Worm (Caenorhabditis elegans) whole organism, L1 larva: ENCODE data around the gene sqt-1.

Experiments used
- C16A3.4 ChIP-seq: fragments of 150-350 bp; optimal IDR thresholded peaks from 2 replicates; lab custom pipeline; 2014; ENCODE audit warnings: missing biosample characterization, missing genetic modification characterization
- C34B4.2 ChIP-seq: sonication (generic microtip); optimal IDR thresholded peaks from 2 replicates; lab custom pipeline; 2017; ENCODE audit warnings: mild to moderate bottlenecking, missing genetic modification characterization, missing compliant biosample characterization
- aha-1 ChIP-seq: fragments of 150-350 bp; optimal IDR thresholded peaks from 2 replicates; lab custom pipeline; 2014; ENCODE audit warnings: missing biosample characterization, missing genetic modification characterization
- alr-1 ChIP-seq: fragments of 200-800 bp; sonication (Bioruptor generic); optimal IDR thresholded peaks from 2 replicates; lab custom pipeline; 2018; ENCODE audit warnings: borderline replicate concordance, mild to moderate bottlenecking, missing genetic modification characterization, missing compliant biosample characterization
- aly-2 ChIP-seq: fragments of 150-350 bp; optimal IDR thresholded peaks from 2 replicates; lab custom pipeline; 2014; ENCODE audit warnings: missing biosample characterization, missing genetic modification characterization
- ceh-63 ChIP-seq: fragments of 200-800 bp; sonication (Bioruptor generic); optimal IDR thresholded peaks from 2 replicates; lab custom pipeline; 2018; ENCODE audit warnings: mild to moderate bottlenecking, missing genetic modification characterization, missing compliant biosample characterization
- ceh-82 ChIP-seq, 3 experiments: fragments of 150-350 bp in 1 of 3; sonication (generic microtip) in 2 of 3; optimal IDR thresholded peaks; 2 replicates each; lab custom pipeline; 2014 to 2017; ENCODE audit warnings: missing biosample characterization in 3 of 3, missing genetic modification characterization in 3 of 3
- ceh-88 ChIP-seq: fragments of 200-800 bp; sonication (Bioruptor generic); IDR thresholded peaks from 2 replicates; pipeline ENCODE4 v1.3.6; 2022; ENCODE audit warnings: missing genetic modification characterization, missing compliant biosample characterization
- ces-1 ChIP-seq: fragments of 150-350 bp; optimal IDR thresholded peaks from 2 replicates; lab custom pipeline; 2014; ENCODE audit warnings: missing biosample characterization, missing genetic modification reagents, missing genetic modification characterization
- dpl-1 ChIP-seq, 3 experiments: fragments of 150-350 bp in 2 of 3; sonication (generic microtip) in 1 of 3; optimal IDR thresholded peaks; 2 replicates each; lab custom pipeline; 2014 to 2017; ENCODE audit warnings: missing biosample characterization in 3 of 3, missing genetic modification characterization in 3 of 3, missing genetic modification reagents in 3 of 3
- efl-1 ChIP-seq, 4 experiments: fragments of 150-350 bp; optimal IDR thresholded peaks in 3 of 4; peaks in 1 of 4; 1 replicate in 1 of 4; 2 replicates in 3 of 4; lab custom pipeline; 2014; ENCODE audit warnings: missing biosample characterization in 2 of 4, missing genetic modification characterization in 2 of 4, missing genetic modification reagents in 2 of 4
- efl-3 ChIP-seq: fragments of 200-800 bp; sonication (Bioruptor generic); optimal IDR thresholded peaks from 2 replicates; lab custom pipeline; 2018; ENCODE audit warnings: mild to moderate bottlenecking, missing genetic modification characterization, missing compliant biosample characterization
- elt-2 ChIP-seq: sonication (generic microtip); optimal IDR thresholded peaks from 2 replicates; lab custom pipeline; 2016; ENCODE audit warnings: missing genetic modification characterization, mild to moderate bottlenecking, inconsistent platforms, missing compliant biosample characterization, missing genetic modification reagents
- fkh-10 ChIP-seq: sonication (generic microtip); optimal IDR thresholded peaks from 2 replicates; lab custom pipeline; 2017; ENCODE audit warnings: missing biosample characterization, missing genetic modification reagents, missing genetic modification characterization
- fos-1 ChIP-seq: fragments of 150-350 bp; optimal IDR thresholded peaks from 2 replicates; lab custom pipeline; 2014; ENCODE audit warnings: missing biosample characterization, missing genetic modification characterization
- isw-1 ChIP-seq: fragments of 200-800 bp; sonication (Bioruptor generic); IDR thresholded peaks from 2 replicates; pipeline ENCODE4 v1.3.6; 2022; ENCODE audit warnings: missing genetic modification characterization, missing compliant biosample characterization
- lin-14 ChIP-seq: fragments of 200-800 bp; sonication (Bioruptor generic); optimal IDR thresholded peaks from 2 replicates; lab custom pipeline; 2018; ENCODE audit warnings: mild to moderate bottlenecking, missing genetic modification characterization, moderate library complexity, missing compliant biosample characterization
- lin-35 ChIP-seq, 2 experiments: fragments of 150-350 bp; optimal IDR thresholded peaks; 2 replicates each; lab custom pipeline; 2014; ENCODE audit warnings: missing biosample characterization in 2 of 2, missing genetic modification characterization in 2 of 2, missing genetic modification reagents in 2 of 2
- mep-1 ChIP-seq: fragments of 150-350 bp; optimal IDR thresholded peaks from 2 replicates; lab custom pipeline; 2014; ENCODE audit warnings: missing biosample characterization, missing genetic modification characterization
- nhr-11 ChIP-seq: fragments of 150-350 bp; optimal IDR thresholded peaks from 2 replicates; lab custom pipeline; 2014; ENCODE audit warnings: missing biosample characterization, missing genetic modification characterization
- nhr-19 ChIP-seq: fragments of 200-800 bp; sonication (Bioruptor generic); conservative IDR thresholded peaks from 2 replicates; pipeline ENCODE4 v1.3.6; 2022; ENCODE audit warnings: missing genetic modification characterization, missing compliant biosample characterization
- nhr-20 ChIP-seq: sonication (generic microtip); optimal IDR thresholded peaks from 2 replicates; lab custom pipeline; 2016; ENCODE audit warnings: mild to moderate bottlenecking, missing genetic modification characterization, missing compliant biosample characterization
- nhr-237 ChIP-seq: fragments of 150-350 bp; optimal IDR thresholded peaks from 2 replicates; lab custom pipeline; 2014; ENCODE audit warnings: missing biosample characterization, missing genetic modification characterization
- nhr-47 ChIP-seq: sonication (generic microtip); optimal IDR thresholded peaks from 2 replicates; lab custom pipeline; 2016; ENCODE audit warnings: mild to moderate bottlenecking, missing genetic modification characterization, moderate library complexity, missing compliant biosample characterization
- nhr-71 ChIP-seq: sonication (generic microtip); optimal IDR thresholded peaks from 2 replicates; lab custom pipeline; 2016; ENCODE audit warnings: mild to moderate bottlenecking, missing genetic modification characterization, moderate library complexity, missing compliant biosample characterization
- nhr-76 ChIP-seq: sonication (generic microtip); optimal IDR thresholded peaks from 2 replicates; lab custom pipeline; 2017; ENCODE audit warnings: missing biosample characterization, missing genetic modification characterization
- nhr-77 ChIP-seq: fragments of 150-350 bp; optimal IDR thresholded peaks from 2 replicates; lab custom pipeline; 2014; ENCODE audit warnings: missing biosample characterization, missing genetic modification characterization
- nhr-84 ChIP-seq: sonication (generic microtip); optimal IDR thresholded peaks from 2 replicates; lab custom pipeline; 2017; ENCODE audit warnings: missing biosample characterization, missing genetic modification characterization
- nhr-85 ChIP-seq: sonication (generic microtip); peaks from one replicate; lab custom pipeline; 2016; ENCODE audit warnings: missing genetic modification characterization, inconsistent platforms, missing compliant biosample characterization
- nhr-90 ChIP-seq: sonication (generic microtip); optimal IDR thresholded peaks from 2 replicates; lab custom pipeline; 2016; ENCODE audit warnings: mild to moderate bottlenecking, missing genetic modification characterization, missing compliant biosample characterization; ENCODE audit not compliant: poor library complexity
- rnt-1 ChIP-seq: sonication (generic microtip); optimal IDR thresholded peaks from 2 replicates; lab custom pipeline; 2016; ENCODE audit warnings: mild to moderate bottlenecking, missing genetic modification characterization, moderate library complexity, missing compliant biosample characterization
- snpc-4 ChIP-seq: fragments of 150-350 bp; optimal IDR thresholded peaks from 2 replicates; lab custom pipeline; 2014; ENCODE audit warnings: missing biosample characterization, missing genetic modification characterization
- sox-4 ChIP-seq: sonication (generic microtip); optimal IDR thresholded peaks from 2 replicates; lab custom pipeline; 2016; ENCODE audit warnings: missing genetic modification characterization, missing compliant biosample characterization
- swsn-7 ChIP-seq: sonication (generic microtip); optimal IDR thresholded peaks from 2 replicates; lab custom pipeline; 2016; ENCODE audit warnings: missing genetic modification characterization, missing compliant biosample characterization
- tbx-2 ChIP-seq: sonication (generic microtip); optimal IDR thresholded peaks from 2 replicates; lab custom pipeline; 2016; ENCODE audit warnings: missing genetic modification characterization, missing compliant biosample characterization
- unc-130 ChIP-seq: fragments of 150-350 bp; optimal IDR thresholded peaks from 2 replicates; lab custom pipeline; 2017; ENCODE audit warnings: missing biosample characterization, missing genetic modification characterization, inconsistent platforms
- unc-30 ChIP-seq: sonication (generic microtip); optimal IDR thresholded peaks from 2 replicates; lab custom pipeline; 2017; ENCODE audit warnings: missing biosample characterization, missing genetic modification characterization
- unc-62 ChIP-seq: fragments of 150-350 bp; optimal IDR thresholded peaks from 2 replicates; lab custom pipeline; 2014; ENCODE audit warnings: missing biosample characterization, missing genetic modification reagents, missing genetic modification characterization
- vab-15 ChIP-seq: sonication (generic microtip); optimal IDR thresholded peaks from 2 replicates; lab custom pipeline; 2017; ENCODE audit warnings: missing genotype, mild to moderate bottlenecking, missing genetic modification characterization, missing compliant biosample characterization
- zag-1 ChIP-seq: fragments of 150-350 bp; optimal IDR thresholded peaks from 2 replicates; lab custom pipeline; 2014; ENCODE audit warnings: missing biosample characterization, missing genetic modification characterization
- ztf-11 ChIP-seq, 2 experiments: sonication (generic microtip); optimal IDR thresholded peaks; 2 replicates each; lab custom pipeline; 2016 to 2017; ENCODE audit warnings: missing genetic modification characterization in 2 of 2, missing biosample characterization in 1 of 2, missing compliant biosample characterization in 1 of 2

Gene sqt-1

ce11 chrII:11335670-11336069 lies 2.0 kb downstream of the sqt-1 start (continued):
- TF ChIP-seq tbx-2 (tag; lab: Kevin White, UChicago) (no peak), swsn-7 (tag; lab: Kevin White, UChicago) (no peak), nhr-19 (GFP tag; lab: Robert Waterston, UW) (no peak), ceh-82 (tag; optimal IDR thresholded peaks at IDR 0.05; lab: Kevin White, UChicago) (peak in 1 of 3 experiments; percentile 9), nhr-85 (tag; lab: Kevin White, UChicago) (no peak), vab-15 (no peak), isw-1 (GFP tag; lab: Robert Waterston, UW) (no peak), nhr-84 (tag; lab: Kevin White, UChicago) (no peak), unc-130 (tag; lab: Kevin White, UChicago) (no peak), ceh-63 (GFP tag; lab: Kevin White, UChicago) (no peak), nhr-47 (tag; lab: Kevin White, UChicago) (peak; percentile 12), nhr-237 (tag; lab: Kevin White, UChicago) (no peak), unc-62 (GFP tag; lab: Kevin White, UChicago) (no peak), nhr-77 (tag; lab: Kevin White, UChicago) (no peak), ztf-11 (tag; optimal IDR thresholded peaks at IDR 0.05; lab: Kevin White, UChicago) (no peak), unc-30 (no peak)
- TF ChIP-seq, all 84 proteins: peak for 7

ce11 chrII:11333846-11334638 lies 3.6 kb downstream of the sqt-1 start:
- TF ChIP-seq nhr-76 (tag; lab: Kevin White, UChicago) (no peak), C16A3.4 (tag; lab: Kevin White, UChicago) (peak; percentile 6), sox-4 (tag; lab: Kevin White, UChicago) (no peak), nhr-20 (tag; lab: Kevin White, UChicago) (no peak), zag-1 (tag; lab: Kevin White, UChicago) (no peak), fos-1 (tag; lab: Kevin White, UChicago) (no peak), ceh-88 (no peak), aly-2 (tag; lab: Kevin White, UChicago) (no peak), lin-35 (GFP tag; optimal IDR thresholded peaks at IDR 0.05; lab: Kevin White, UChicago) (peak in 1 of 2 experiments; percentile 65), aha-1 (tag; lab: Kevin White, UChicago) (no peak), dpl-1 (GFP tag; optimal IDR thresholded peaks at IDR 0.05; lab: Kevin White, UChicago) (peak; percentile 25 to 56 (median 54)), snpc-4 (tag; lab: Kevin White, UChicago) (peak; percentile 62), rnt-1 (tag; lab: Kevin White, UChicago) (no peak), mep-1 (tag; lab: Kevin White, UChicago) (peak; percentile 9), nhr-90 (tag; lab: Kevin White, UChicago) (peak; percentile 16), elt-2 (tag; lab: Kevin White, UChicago) (peak; percentile 34), nhr-19 (GFP tag; lab: Robert Waterston, UW) (no peak), nhr-71 (tag; lab: Kevin White, UChicago) (peak; percentile 15), efl-1 (optimal IDR thresholded peaks at IDR 0.05; lab: Kevin White, UChicago) (peak in 1 of 2 experiments; percentile 38), efl-1 (GFP tag; optimal IDR thresholded peaks at IDR 0.05 in 1 of 2; lab: Kevin White, UChicago) (peak; percentile 42 to 71), efl-3 (GFP tag; lab: Kevin White, UChicago) (no peak)

ce11 chrII:11333375-11333774 lies 4.3 kb downstream of the sqt-1 start:
- TF ChIP-seq alr-1 (no peak), lin-14 (GFP tag; lab: Kevin White, UChicago) (peak; percentile 36), C34B4.2 (no peak), fkh-10 (GFP tag; lab: Kevin White, UChicago) (peak; percentile 44), dpl-1 (GFP tag; optimal IDR thresholded peaks at IDR 0.05; lab: Kevin White, UChicago) (no peak), nhr-11 (no peak), ztf-11 (tag; optimal IDR thresholded peaks at IDR 0.05; lab: Kevin White, UChicago) (no peak), ces-1 (GFP tag; lab: Kevin White, UChicago) (no peak), mep-1 (tag; lab: Kevin White, UChicago) (no peak)
